Worm (Caenorhabditis elegans): ENCODE results near the gene srg-10.

- TF ChIP-seq blmp-1 (tag; optimal IDR thresholded peaks at IDR 0.05) (no peak), egl-27 (tag; optimal IDR thresholded peaks at IDR 0.05) (no peak), snpc-4 (tag; optimal IDR thresholded peaks at IDR 0.05) (no peak), fkh-4 (tag; optimal IDR thresholded peaks at IDR 0.05; ENCODE audit: borderline replicate concordance) (no peak), lin-13 (GFP tag; optimal IDR thresholded peaks at IDR 0.05) (no peak), zag-1 (tag; optimal IDR thresholded peaks at IDR 0.05) (no peak), nhr-76 (tag; optimal IDR thresholded peaks at IDR 0.05) (no peak), lir-3 (tag; optimal IDR thresholded peaks at IDR 0.05; ENCODE audit: poor library complexity) (no peak), elt-3 (tag; optimal IDR thresholded peaks at IDR 0.05) (no peak)
Measured at ce11 chrIII:4668073-4668472, 9.5 kb upstream of the srg-10 start.

Data from whole organism, L1 larva.